Fruit fly (Drosophila melanogaster): ENCODE data around the gene CG17187.

DNA sequence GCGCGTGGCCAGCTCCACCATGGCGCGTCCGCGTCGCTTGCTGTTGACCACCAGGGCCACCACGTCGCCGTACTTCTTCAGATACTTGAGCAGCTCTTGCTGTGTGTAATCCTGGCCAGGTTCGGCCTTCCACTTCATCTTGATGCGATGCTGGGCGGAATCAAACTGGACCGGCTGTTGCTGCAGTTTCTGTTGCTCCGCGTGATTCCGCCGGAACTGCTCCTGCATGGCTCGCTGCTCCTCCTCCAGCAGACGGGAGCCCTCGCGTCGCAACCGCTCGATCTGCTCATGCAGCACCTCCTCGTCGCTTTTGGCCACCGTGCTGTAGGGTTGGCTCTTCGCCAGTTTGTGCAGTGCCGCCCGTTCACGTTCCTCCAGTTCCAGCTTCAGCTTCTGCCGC is 642 bp downstream of the CG17187 start:
- TF ChIP-seq Crg-1 (GFP tag; optimal IDR thresholded peaks at IDR 0.05) (no peak), Hr96 (GFP tag; optimal IDR thresholded peaks at IDR 0.05) (no peak), CG14711 (tag; optimal IDR thresholded peaks at IDR 0.05) (no peak), CG1620 (GFP tag; optimal IDR thresholded peaks at IDR 0.05) (no peak), toe (GFP tag; optimal IDR thresholded peaks at IDR 0.05) (no peak), cic (GFP tag; optimal IDR thresholded peaks at IDR 0.05) (no peak), Mnt (GFP tag; optimal IDR thresholded peaks at IDR 0.05) (no peak), cnc (optimal IDR thresholded peaks at IDR 0.05) (no peak), kay (GFP tag; ENCODE audit: borderline replicate concordance) (no peak), tj (GFP tag; optimal IDR thresholded peaks at IDR 0.05) (no peak), ovo (GFP tag; optimal IDR thresholded peaks at IDR 0.05) (no peak), Clk (GFP tag; optimal IDR thresholded peaks at IDR 0.05) (no peak), CG7101 (tag; optimal IDR thresholded peaks at IDR 0.05) (no peak), CG7045 (GFP tag; optimal IDR thresholded peaks at IDR 0.05) (no peak)
